Fruit fly (Drosophila melanogaster) whole organism, embryonic: Measurements from ENCODE around the gene CG10993.

Experiments used
- Abd-B ChIP-seq: fragments of 200-800 bp; sonication (Bioruptor generic); optimal IDR thresholded peaks from 2 replicates; lab custom pipeline; 2018; ENCODE audit warnings: missing biosample characterization, mild to moderate bottlenecking, missing genetic modification characterization, moderate library complexity
- Atf3 ChIP-seq: fragments of 200-800 bp; sonication (Bioruptor generic); optimal IDR thresholded peaks from 3 replicates; lab custom pipeline; 2016; ENCODE audit warnings: missing biosample characterization, missing genetic modification characterization
- Atf6 ChIP-seq: fragments of 200-800 bp; sonication (Bioruptor generic); IDR thresholded peaks from 2 replicates; pipeline ENCODE4 v1.3.6; 2022; ENCODE audit warnings: missing biosample characterization, missing genetic modification characterization
- Awh ChIP-seq: fragments of 200-800 bp; sonication (Bioruptor generic); IDR thresholded peaks from 2 replicates; pipeline ENCODE4, ENCODE4 v1.3.6; 2022; ENCODE audit warnings: missing biosample characterization, missing genetic modification characterization
- CG10565 ChIP-seq: fragments of 200-800 bp; sonication (Bioruptor generic); optimal IDR thresholded peaks from 3 replicates; lab custom pipeline; 2016; ENCODE audit warnings: missing biosample characterization, mild to moderate bottlenecking, missing genetic modification characterization
- CG12071 ChIP-seq: fragments of 200-800 bp; sonication (Bioruptor generic); optimal IDR thresholded peaks from 3 replicates; lab custom pipeline; 2018; ENCODE audit warnings: missing biosample characterization, mild to moderate bottlenecking, missing genetic modification characterization
- CG13775 ChIP-seq: fragments of 200-800 bp; sonication (Bioruptor generic); optimal IDR thresholded peaks from 3 replicates; lab custom pipeline; 2017; ENCODE audit warnings: missing biosample characterization, mild to moderate bottlenecking, missing genetic modification characterization
- CG13894 ChIP-seq: fragments of 200-800 bp; sonication (Bioruptor generic); optimal IDR thresholded peaks from 3 replicates; lab custom pipeline; 2018; ENCODE audit warnings: missing biosample characterization, mild to moderate bottlenecking, missing genetic modification characterization, moderate library complexity
- CG1529 ChIP-seq: fragments of 200-800 bp; sonication (Bioruptor generic); optimal IDR thresholded peaks from 3 replicates; lab custom pipeline; 2018; ENCODE audit warnings: missing biosample characterization, missing genetic modification characterization
- CG2875 ChIP-seq: fragments of 200-800 bp; sonication (Bioruptor generic); optimal IDR thresholded peaks from 2 replicates; lab custom pipeline; 2017; ENCODE audit warnings: missing biosample characterization, mild to moderate bottlenecking, missing genetic modification characterization, missing genetic modification reagents
- CG3838 ChIP-seq: fragments of 200-800 bp; sonication (Bioruptor generic); optimal IDR thresholded peaks from 3 replicates; lab custom pipeline; 2016; ENCODE audit warnings: missing biosample characterization, missing genetic modification characterization
- CG7928 ChIP-seq: fragments of 200-800 bp; sonication (Bioruptor generic); optimal IDR thresholded peaks from 2 replicates; lab custom pipeline; 2017; ENCODE audit warnings: missing biosample characterization, mild to moderate bottlenecking, missing genetic modification characterization
- CG7987 ChIP-seq: fragments of 200-800 bp; sonication (Bioruptor generic); optimal IDR thresholded peaks from 2 replicates; lab custom pipeline; 2018; ENCODE audit warnings: missing biosample characterization, mild to moderate bottlenecking, missing genetic modification characterization, moderate library complexity
- CG8359 ChIP-seq: fragments of 200-800 bp; sonication (Bioruptor generic); optimal IDR thresholded peaks from 2 replicates; lab custom pipeline; 2017; ENCODE audit warnings: missing biosample characterization, mild to moderate bottlenecking, missing genetic modification characterization, borderline replicate concordance
- CG9437 ChIP-seq: fragments of 200-800 bp; sonication (Bioruptor generic); optimal IDR thresholded peaks from 2 replicates; lab custom pipeline; 2018; ENCODE audit warnings: missing biosample characterization, mild to moderate bottlenecking, missing genetic modification characterization
- CkIIα-i1 ChIP-seq: fragments of 200-800 bp; sonication (Bioruptor generic); IDR thresholded peaks from 2 replicates; pipeline ENCODE4 v1.3.6; 2022; ENCODE audit warnings: missing biosample characterization, missing genetic modification characterization
- D19B ChIP-seq: fragments of 200-800 bp; sonication (Bioruptor generic); optimal IDR thresholded peaks from 2 replicates; lab custom pipeline; 2017; ENCODE audit warnings: missing biosample characterization, mild to moderate bottlenecking, missing genetic modification characterization
- Dad ChIP-seq: fragments of 200-800 bp; sonication (Bioruptor generic); optimal IDR thresholded peaks from 3 replicates; lab custom pipeline; 2016; ENCODE audit warnings: missing biosample characterization, missing genetic modification characterization
- Fer2 ChIP-seq: fragments of 200-800 bp; sonication (Bioruptor generic); optimal IDR thresholded peaks from 2 replicates; lab custom pipeline; 2018; ENCODE audit warnings: missing biosample characterization, mild to moderate bottlenecking, missing genetic modification characterization, moderate library complexity
- H15 ChIP-seq: fragments of 200-800 bp; sonication (Bioruptor generic); IDR thresholded peaks from 3 replicates; pipeline ENCODE4 v1.3.6; 2022; ENCODE audit warnings: missing biosample characterization, missing genetic modification characterization
- Jarid2 ChIP-seq: fragments of 200-800 bp; sonication (Bioruptor generic); optimal IDR thresholded peaks from 3 replicates; lab custom pipeline; 2017; ENCODE audit warnings: mild to moderate bottlenecking, missing biosample characterization, missing genetic modification reagents, missing genetic modification characterization
- MESR4 ChIP-seq: fragments of 200-800 bp; sonication (Bioruptor generic); optimal IDR thresholded peaks from 2 replicates; lab custom pipeline; 2018; ENCODE audit warnings: missing biosample characterization, mild to moderate bottlenecking, missing genetic modification characterization, moderate library complexity
- Neu2 ChIP-seq: fragments of 200-800 bp; sonication (Bioruptor generic); optimal IDR thresholded peaks from 3 replicates; lab custom pipeline; 2016; ENCODE audit warnings: missing biosample characterization, missing genetic modification characterization, borderline replicate concordance
- Rx ChIP-seq: fragments of 200-800 bp; sonication (Bioruptor generic); IDR thresholded peaks from 2 replicates; pipeline ENCODE4 v1.3.6; 2022; ENCODE audit warnings: missing biosample characterization, missing genetic modification characterization
- Sox102F ChIP-seq: fragments of 200-800 bp; sonication (Bioruptor generic); optimal IDR thresholded peaks from 2 replicates; lab custom pipeline; 2018; ENCODE audit warnings: missing biosample characterization, mild to moderate bottlenecking, missing genetic modification characterization, moderate library complexity
- Tbp ChIP-seq: fragments of >200 bp; optimal IDR thresholded peaks from 2 replicates; lab custom pipeline; 2018; ENCODE audit warnings: missing biosample characterization, missing genetic modification characterization
- bbx ChIP-seq: fragments of 200-800 bp; sonication (Bioruptor generic); IDR thresholded peaks from 2 replicates; pipeline ENCODE4 v1.3.6; 2022; ENCODE audit warnings: missing biosample characterization, missing genetic modification characterization; ENCODE audit not compliant: partially characterized antibody
- bsh ChIP-seq, 2 experiments: fragments of 200-800 bp; sonication (Bioruptor generic); optimal IDR thresholded peaks; 2 replicates each; lab custom pipeline; 2017 to 2018; ENCODE audit warnings: mild to moderate bottlenecking in 2 of 2, missing biosample characterization in 2 of 2, missing genetic modification characterization in 2 of 2, moderate library complexity in 1 of 2
- btn ChIP-seq: fragments of 200-800 bp; sonication (Bioruptor generic); optimal IDR thresholded peaks from 2 replicates; lab custom pipeline; 2016; ENCODE audit warnings: missing biosample characterization, missing genetic modification characterization
- cad ChIP-seq: fragments of >200 bp; optimal IDR thresholded peaks from 2 replicates; lab custom pipeline; 2017; ENCODE audit warnings: missing biosample characterization, missing genetic modification characterization
- cg ChIP-seq: fragments of 200-800 bp; sonication (Bioruptor generic); optimal IDR thresholded peaks from 3 replicates; lab custom pipeline; 2019; ENCODE audit warnings: missing biosample characterization, mild to moderate bottlenecking, missing genetic modification characterization, moderate library complexity
- gt ChIP-seq: fragments of 200-800 bp; sonication (Bioruptor generic); IDR thresholded peaks from 2 replicates; pipeline ENCODE4 v1.3.6; 2022; ENCODE audit warnings: missing biosample characterization, missing genetic modification characterization
- ham ChIP-seq: fragments of 200-800 bp; sonication (Bioruptor generic); IDR thresholded peaks from 2 replicates; pipeline ENCODE4 v1.3.6; 2022; ENCODE audit warnings: missing biosample characterization, missing genetic modification characterization
- hb ChIP-seq: fragments of 200-800 bp; sonication (Bioruptor generic); IDR thresholded peaks from 3 replicates; pipeline ENCODE4 v1.3.6; 2022; ENCODE audit warnings: missing biosample characterization, missing genetic modification characterization; ENCODE audit not compliant: partially characterized antibody
- insv ChIP-seq, 2 experiments: fragments of 200-800 bp; sonication (Bioruptor generic); optimal IDR thresholded peaks; 3 replicates each; lab custom pipeline; 2016 to 2018; ENCODE audit warnings: missing biosample characterization in 2 of 2, missing genetic modification characterization in 2 of 2
- lbe ChIP-seq: fragments of 200-800 bp; sonication (Bioruptor generic); optimal IDR thresholded peaks from 2 replicates; lab custom pipeline; 2016; ENCODE audit warnings: missing biosample characterization, mild to moderate bottlenecking, missing genetic modification characterization
- lilli ChIP-seq: fragments of 200-800 bp; sonication (Bioruptor generic); optimal IDR thresholded peaks from 3 replicates; lab custom pipeline; 2016; ENCODE audit warnings: missing biosample characterization, missing genetic modification characterization
- lov ChIP-seq, 2 experiments: fragments of 200-800 bp in 1 of 2; fragments of >200 bp in 1 of 2; sonication (Bioruptor generic) in 1 of 2; IDR thresholded peaks in 1 of 2; optimal IDR thresholded peaks in 1 of 2; 2 replicates in 1 of 2; 3 replicates in 1 of 2; pipeline versions ENCODE4 v1.3.6 to Lab custom; 2017 to 2022; ENCODE audit warnings: missing biosample characterization in 1 of 2, missing genetic modification characterization in 1 of 2
- luna ChIP-seq: fragments of 200-800 bp; sonication (Bioruptor generic); optimal IDR thresholded peaks from 2 replicates; lab custom pipeline; 2016; ENCODE audit warnings: missing biosample characterization, missing genetic modification characterization
- mam ChIP-seq: fragments of 200-800 bp; sonication (Bioruptor generic); optimal IDR thresholded peaks from 3 replicates; lab custom pipeline; 2016; ENCODE audit warnings: missing biosample characterization, missing genetic modification characterization
- nmo ChIP-seq: fragments of 200-800 bp; sonication (Bioruptor generic); optimal IDR thresholded peaks from 2 replicates; lab custom pipeline; 2018; ENCODE audit warnings: missing biosample characterization, mild to moderate bottlenecking, missing genetic modification characterization, moderate library complexity
- onecut ChIP-seq: fragments of 200-800 bp; sonication (Bioruptor generic); IDR thresholded peaks from 2 replicates; pipeline ENCODE4 v1.3.6; 2022; ENCODE audit warnings: missing biosample characterization, missing genetic modification characterization
- prd ChIP-seq, 3 experiments: fragments of >200 bp in 2 of 3; fragments of 200-800 bp in 1 of 3; sonication (Bioruptor generic) in 1 of 3; optimal IDR thresholded peaks in 2 of 3; IDR thresholded peaks in 1 of 3; 2 replicates in 2 of 3; 3 replicates in 1 of 3; pipeline versions ENCODE4 v1.3.6 to Lab custom; 2017 to 2022; ENCODE audit warnings: missing biosample characterization in 1 of 3, missing genetic modification characterization in 1 of 3
- psq ChIP-seq: fragments of 200-800 bp; sonication (Bioruptor generic); optimal IDR thresholded peaks from 2 replicates; lab custom pipeline; 2017; ENCODE audit warnings: missing biosample characterization, missing genetic modification characterization
- pzg ChIP-seq: fragments of 200-800 bp; sonication (Bioruptor generic); optimal IDR thresholded peaks from 3 replicates; lab custom pipeline; 2018; ENCODE audit warnings: missing biosample characterization, mild to moderate bottlenecking, missing genetic modification characterization, moderate library complexity
- rib ChIP-seq: fragments of 200-800 bp; sonication (Bioruptor generic); IDR thresholded peaks from 2 replicates; pipeline ENCODE4 v1.3.6; 2022; ENCODE audit warnings: missing biosample characterization, missing genetic modification characterization
- slp2 ChIP-seq: fragments of 200-800 bp; sonication (Bioruptor generic); optimal IDR thresholded peaks from 2 replicates; lab custom pipeline; 2016; ENCODE audit warnings: missing biosample characterization, missing genetic modification characterization
- sna ChIP-seq: fragments of 200-800 bp; sonication (Bioruptor generic); IDR thresholded peaks from 2 replicates; pipeline ENCODE4 v1.3.6; 2022; ENCODE audit warnings: missing biosample characterization, missing genetic modification characterization; ENCODE audit not compliant: partially characterized antibody
- tna ChIP-seq: fragments of 200-800 bp; sonication (Bioruptor generic); IDR thresholded peaks from 2 replicates; pipeline ENCODE4 v1.3.6; 2022; ENCODE audit warnings: missing biosample characterization, missing genetic modification characterization; ENCODE audit not compliant: partially characterized antibody

Gene CG10993

dm6 chrX:13788973-13789682 is 1.8 kb downstream of the CG10993 start (continued):
- TF ChIP-seq Neu2 (no peak), prd (optimal IDR thresholded peaks at IDR 0.05; lab: Kevin White, UChicago) (no peak), prd (GFP tag; IDR thresholded peaks at IDR 0.05; lab: Robert Waterston, UW) (no peak; the same call in 2 of the 3 replicates), CG13894 (tag; lab: Kevin White, UChicago) (peak; percentile 37), CG10565 (GFP tag; lab: Kevin White, UChicago) (no peak), Atf3 (no peak), Fer2 (no peak), CG12071 (GFP tag; lab: Kevin White, UChicago) (peak; percentile 17), cg (GFP tag; lab: Kevin White, UChicago) (peak; percentile 34), mam (no peak), insv (GFP tag; optimal IDR thresholded peaks at IDR 0.05; lab: Kevin White, UChicago) (no peak), luna (GFP tag; lab: Kevin White, UChicago) (no peak), btn (no peak), CG1529 (GFP tag; lab: Kevin White, UChicago) (no peak), CG2875 (GFP tag; lab: Kevin White, UChicago) (no peak), CG13775 (no peak), cad (GFP tag; lab: Kevin White, UChicago) (no peak), lov (optimal IDR thresholded peaks at IDR 0.05; lab: Kevin White, UChicago) (no peak), lov (GFP tag; IDR thresholded peaks at IDR 0.05; lab: Robert Waterston, UW) (no peak), CG7987 (GFP tag; lab: Kevin White, UChicago) (no peak), Atf6 (GFP tag; lab: Robert Waterston, UW) (no peak), CG9437 (GFP tag; lab: Kevin White, UChicago) (no peak), bsh (GFP tag; optimal IDR thresholded peaks at IDR 0.05; lab: Kevin White, UChicago) (peak in 1 of 2 experiments; percentile 59), CG7928 (GFP tag; lab: Kevin White, UChicago) (no peak), Rx (GFP tag; lab: Robert Waterston, UW) (no peak), tna (no peak), CG3838 (no peak), gt (no peak), lbe (GFP tag; lab: Kevin White, UChicago) (no peak), psq (GFP tag; lab: Kevin White, UChicago) (no peak), sna (no peak), Tbp (GFP tag; lab: Kevin White, UChicago) (no peak), hb (GFP tag; lab: Robert Waterston, UW) (no peak), bbx (GFP tag; lab: Robert Waterston, UW) (no peak), onecut (GFP tag; lab: Robert Waterston, UW) (no peak; the same call in 1 of the 2 replicates)

DNA sequence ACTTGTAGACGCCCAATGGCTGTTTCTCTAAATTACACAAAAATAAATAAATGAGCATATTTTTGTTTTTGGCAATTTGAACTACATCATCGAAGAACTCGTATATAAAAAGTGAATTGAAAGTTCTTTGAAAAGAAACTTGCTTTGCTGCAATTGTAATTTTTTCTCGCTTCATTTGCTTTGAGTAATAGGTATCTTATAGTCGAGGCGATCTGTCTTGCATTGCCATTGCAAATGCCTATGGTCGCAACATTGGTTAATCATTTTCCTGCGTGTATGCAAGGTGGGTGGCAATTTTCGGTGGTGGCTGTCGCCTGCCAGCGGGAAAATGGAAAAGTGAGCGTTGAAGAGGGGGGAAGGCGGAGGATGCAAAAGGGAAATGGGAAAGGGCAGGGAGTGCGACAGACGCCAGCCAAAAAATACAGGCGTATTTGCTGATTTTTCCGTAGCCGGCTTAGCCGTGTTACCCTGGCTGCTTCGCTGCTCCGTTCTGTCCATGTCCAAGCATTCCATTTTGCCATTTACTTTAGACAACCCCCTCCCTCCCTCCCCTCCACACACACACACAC is 3.5 kb downstream of the CG10993 start:
- TF ChIP-seq CkIIα-i1 (GFP tag; lab: Robert Waterston, UW), result no peak
- no peak for TF ChIP-seq Dad (GFP tag; lab: Kevin White, UChicago)
- TF ChIP-seq H15 (GFP tag; lab: Robert Waterston, UW), result no peak
- TF ChIP-seq D19B, result peak; percentile 52
- TF ChIP-seq Sox102F (GFP tag; lab: Kevin White, UChicago), result no peak
- TF ChIP-seq MESR4, result no peak
- TF ChIP-seq CG8359 (GFP tag; lab: Kevin White, UChicago), result no peak
- no peak for TF ChIP-seq slp2 (GFP tag; lab: Kevin White, UChicago)
- TF ChIP-seq cad (GFP tag; lab: Kevin White, UChicago), result no peak
- no peak for TF ChIP-seq rib
- TF ChIP-seq CG9437 (GFP tag; lab: Kevin White, UChicago), result no peak
- no peak for TF ChIP-seq Abd-B (GFP tag; lab: Kevin White, UChicago)
- TF ChIP-seq pzg, result no peak
- no peak for TF ChIP-seq Awh (GFP tag; lab: Robert Waterston, UW)
- TF ChIP-seq lilli (GFP tag; lab: Kevin White, UChicago), result no peak
- TF ChIP-seq Jarid2 (GFP tag; lab: Kevin White, UChicago), result no peak
- TF ChIP-seq ham (GFP tag; lab: Robert Waterston, UW), result no peak
- peak; percentile 57 for TF ChIP-seq nmo
